Worm (Caenorhabditis elegans) whole organism, mixed stage, embryonic: ENCODE results near the gene sur-5.

Experiments
- M03D4.4 ChIP-seq: sonication (generic microtip); optimal IDR thresholded peaks from 2 replicates; lab custom pipeline; 2017; ENCODE audit warnings: mild to moderate bottlenecking, missing genetic modification characterization, missing compliant biosample characterization
- bed-3 ChIP-seq: fragments of 200-800 bp; sonication (Bioruptor generic); optimal IDR thresholded peaks from 3 replicates; lab custom pipeline; 2018; ENCODE audit warnings: mild to moderate bottlenecking, missing genetic modification characterization, moderate library complexity, missing compliant biosample characterization
- blmp-1 ChIP-seq: fragments of 150-350 bp; optimal IDR thresholded peaks from 2 replicates; lab custom pipeline; 2014; ENCODE audit warnings: missing biosample characterization, missing genetic modification characterization
- ceh-39 ChIP-seq: fragments of 150-350 bp; optimal IDR thresholded peaks from 2 replicates; lab custom pipeline; 2014; ENCODE audit warnings: missing biosample characterization, missing genetic modification characterization
- ceh-43 ChIP-seq: fragments of 200-800 bp; sonication (Bioruptor generic); optimal IDR thresholded peaks from 2 replicates; lab custom pipeline; 2018; ENCODE audit warnings: mild to moderate bottlenecking, missing genetic modification characterization, moderate library complexity, missing compliant biosample characterization
- ceh-83 ChIP-seq: fragments of 200-800 bp; sonication (Bioruptor generic); optimal IDR thresholded peaks from 2 replicates; lab custom pipeline; 2018; ENCODE audit warnings: mild to moderate bottlenecking, missing genetic modification characterization, missing compliant biosample characterization
- ces-1 ChIP-seq: fragments of 150-350 bp; optimal IDR thresholded peaks from 2 replicates; lab custom pipeline; 2014; ENCODE audit warnings: missing biosample characterization, missing genetic modification reagents, missing genetic modification characterization
- cnd-1 ChIP-seq: fragments of 200-800 bp; sonication (Bioruptor generic); optimal IDR thresholded peaks from 2 replicates; lab custom pipeline; 2018; ENCODE audit warnings: mild to moderate bottlenecking, missing genetic modification characterization, missing compliant biosample characterization
- drap-1 ChIP-seq: fragments of 200-800 bp; sonication (Bioruptor generic); optimal IDR thresholded peaks from 3 replicates; lab custom pipeline; 2018; ENCODE audit warnings: mild to moderate bottlenecking, missing genetic modification characterization, missing compliant biosample characterization
- elt-1 ChIP-seq: sonication (generic microtip); optimal IDR thresholded peaks from 2 replicates; lab custom pipeline; 2017; ENCODE audit warnings: missing genetic modification characterization, mild to moderate bottlenecking, missing compliant biosample characterization, antibody characterized with exemption, moderate library complexity, borderline replicate concordance; ENCODE audit not compliant: insufficient read depth
- elt-3 ChIP-seq: fragments of 150-350 bp; optimal IDR thresholded peaks from 2 replicates; lab custom pipeline; 2014; ENCODE audit warnings: missing biosample characterization, missing genetic modification characterization
- flh-1 ChIP-seq: fragments of 200-800 bp; sonication (Bioruptor generic); optimal IDR thresholded peaks from 2 replicates; lab custom pipeline; 2018; ENCODE audit warnings: mild to moderate bottlenecking, missing genetic modification characterization, moderate library complexity, missing compliant biosample characterization
- ham-2 ChIP-seq: fragments of 200-800 bp; sonication (Bioruptor generic); optimal IDR thresholded peaks from 2 replicates; lab custom pipeline; 2018; ENCODE audit warnings: mild to moderate bottlenecking, missing genetic modification characterization, missing compliant biosample characterization
- hlh-1 ChIP-seq: fragments of 150-350 bp; optimal IDR thresholded peaks from 2 replicates; lab custom pipeline; 2014; ENCODE audit warnings: missing biosample characterization, missing genetic modification reagents, missing genetic modification characterization
- lin-13 ChIP-seq: fragments of 150-350 bp; optimal IDR thresholded peaks from 2 replicates; lab custom pipeline; 2014; ENCODE audit warnings: missing biosample characterization, missing genetic modification characterization
- lin-32 ChIP-seq: fragments of 200-800 bp; sonication (Bioruptor generic); optimal IDR thresholded peaks from 2 replicates; lab custom pipeline; 2018; ENCODE audit warnings: mild to moderate bottlenecking, missing genetic modification characterization, missing compliant biosample characterization
- lsy-2 ChIP-seq: fragments of 150-350 bp; optimal IDR thresholded peaks from 2 replicates; lab custom pipeline; 2014; ENCODE audit warnings: missing biosample characterization, missing genetic modification characterization
- mab-5 ChIP-seq: fragments of 150-350 bp; optimal IDR thresholded peaks from 2 replicates; lab custom pipeline; 2014; ENCODE audit warnings: missing biosample characterization, missing genetic modification characterization
- mep-1 ChIP-seq: fragments of 150-350 bp; optimal IDR thresholded peaks from 2 replicates; lab custom pipeline; 2017; ENCODE audit warnings: missing biosample characterization, missing genetic modification reagents, missing genetic modification characterization, inconsistent platforms
- mls-2 ChIP-seq: sonication (generic microtip); optimal IDR thresholded peaks from 2 replicates; lab custom pipeline; 2016; ENCODE audit warnings: mild to moderate bottlenecking, missing genetic modification characterization, moderate library complexity, missing compliant biosample characterization
- nhr-12 ChIP-seq: fragments of 150-350 bp; optimal IDR thresholded peaks from 2 replicates; lab custom pipeline; 2014; ENCODE audit warnings: missing biosample characterization, missing genetic modification characterization
- nhr-2 ChIP-seq: fragments of 150-350 bp; optimal IDR thresholded peaks from 2 replicates; lab custom pipeline; 2014; ENCODE audit warnings: missing biosample characterization, missing genetic modification characterization
- nhr-237 ChIP-seq: fragments of 150-350 bp; optimal IDR thresholded peaks from 2 replicates; lab custom pipeline; 2014; ENCODE audit warnings: missing biosample characterization, missing genetic modification characterization
- nhr-28 ChIP-seq: fragments of 150-350 bp; optimal IDR thresholded peaks from 2 replicates; lab custom pipeline; 2014; ENCODE audit warnings: missing biosample characterization, missing genetic modification characterization
- nhr-76 ChIP-seq: sonication (generic microtip); optimal IDR thresholded peaks from 2 replicates; lab custom pipeline; 2017; ENCODE audit warnings: missing biosample characterization, missing genetic modification characterization
- pha-4 ChIP-seq: fragments of 150-350 bp; optimal IDR thresholded peaks from 2 replicates; lab custom pipeline; 2018; ENCODE audit warnings: missing biosample characterization, missing genetic modification reagents, missing genetic modification characterization
- sem-2 ChIP-seq: fragments of 200-800 bp; sonication (Bioruptor generic); optimal IDR thresholded peaks from 2 replicates; lab custom pipeline; 2018; ENCODE audit warnings: mild to moderate bottlenecking, missing genetic modification characterization, missing compliant biosample characterization
- snpc-4 ChIP-seq: fragments of 150-350 bp; optimal IDR thresholded peaks from 2 replicates; lab custom pipeline; 2014; ENCODE audit warnings: missing biosample characterization, missing genetic modification characterization
- sptf-1 ChIP-seq: sonication (generic microtip); optimal IDR thresholded peaks from 2 replicates; lab custom pipeline; 2017; ENCODE audit warnings: mild to moderate bottlenecking, missing genetic modification characterization, moderate library complexity, missing compliant biosample characterization
- tbx-8 ChIP-seq: fragments of 200-800 bp; sonication (Bioruptor generic); optimal IDR thresholded peaks from 2 replicates; lab custom pipeline; 2018; ENCODE audit warnings: mild to moderate bottlenecking, missing genetic modification characterization, moderate library complexity, missing compliant biosample characterization
- unc-120 ChIP-seq: sonication (generic microtip); optimal IDR thresholded peaks from 2 replicates; lab custom pipeline; 2017; ENCODE audit warnings: missing genetic modification characterization, missing compliant biosample characterization; ENCODE audit not compliant: poor library complexity, severe bottlenecking
- unc-39 ChIP-seq: fragments of 150-350 bp; optimal IDR thresholded peaks from 2 replicates; lab custom pipeline; 2014; ENCODE audit warnings: missing biosample characterization, missing genetic modification characterization
- unc-62 ChIP-seq: fragments of 150-350 bp; optimal IDR thresholded peaks from 2 replicates; lab custom pipeline; 2014; ENCODE audit warnings: missing biosample characterization, missing genetic modification reagents, missing genetic modification characterization
- zip-8 ChIP-seq: fragments of 150-350 bp; optimal IDR thresholded peaks from 2 replicates; lab custom pipeline; 2014; ENCODE audit warnings: missing biosample characterization, missing genetic modification characterization
- ztf-11 ChIP-seq: fragments of 150-350 bp; optimal IDR thresholded peaks from 2 replicates; lab custom pipeline; 2014; ENCODE audit warnings: missing biosample characterization, missing genetic modification characterization

sur-5 gene

ce11 chrX:7268965-7269364 is 36.4 kb downstream of the sur-5 start:
- TF ChIP-seq drap-1 (GFP tag; lab: Kevin White, UChicago) (peak; percentile 20), mls-2 (peak; percentile 11), ceh-43 (GFP tag; lab: Kevin White, UChicago) (no peak)

ce11 chrX:7265348-7265747 is 40.0 kb downstream of the sur-5 start, which contains the start of gene F46H5.2:
F46H5.2 (plus strand) TSS chrX:7265648.
- TF ChIP-seq zip-8 (no peak), nhr-2 (tag; lab: Kevin White, UChicago) (no peak), mab-5 (tag; lab: Kevin White, UChicago) (no peak), bed-3 (GFP tag; lab: Kevin White, UChicago) (no peak), nhr-12 (tag; lab: Kevin White, UChicago) (no peak), unc-39 (tag; lab: Kevin White, UChicago) (no peak), lsy-2 (no peak), ces-1 (no peak), nhr-76 (tag; lab: Kevin White, UChicago) (no peak), pha-4 (tag; lab: Kevin White, UChicago) (no peak), nhr-237 (tag; lab: Kevin White, UChicago) (no peak)
- TF ChIP-seq, all 35 proteins: peak for 0

DNA sequence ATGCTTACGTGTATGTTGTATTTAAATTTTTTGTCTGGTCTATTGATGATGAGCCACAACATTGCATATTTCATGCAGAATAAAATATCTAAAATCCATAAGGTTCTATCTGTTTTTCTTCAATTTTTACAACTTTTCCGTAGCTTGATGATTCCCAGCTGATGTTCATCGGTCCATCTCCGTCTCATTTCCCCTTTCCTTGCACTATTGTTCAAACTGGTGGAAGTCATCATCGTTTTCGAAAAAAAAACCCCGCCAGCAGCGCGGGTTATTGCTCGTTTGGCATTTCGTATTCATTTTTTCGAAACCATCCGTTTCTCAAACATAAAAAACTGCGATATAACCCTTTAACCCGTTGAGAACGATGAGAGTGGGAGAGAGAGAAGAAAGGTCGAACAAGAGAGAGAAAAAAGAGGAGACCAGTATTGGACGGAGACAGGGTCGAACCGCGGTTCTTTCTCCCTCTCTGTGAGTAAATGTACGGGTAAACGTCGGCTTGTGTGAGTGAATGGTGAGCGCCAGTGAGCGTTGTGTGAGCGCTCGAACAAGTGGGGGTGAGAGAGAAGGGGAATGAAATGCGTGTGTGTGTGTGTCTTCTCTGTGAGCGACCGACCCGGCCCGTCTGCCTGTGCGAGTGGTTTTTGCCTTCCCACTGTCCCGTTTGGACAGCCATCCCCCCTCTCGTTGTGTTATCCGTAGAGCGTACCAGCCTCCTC is 40.6 kb downstream of the sur-5 start:
- TF ChIP-seq nhr-237 (tag; lab: Kevin White, UChicago), result peak; percentile 68
- TF ChIP-seq sptf-1 (tag; lab: Kevin White, UChicago), result peak; percentile 72
- no peak for TF ChIP-seq elt-3 (tag; lab: Kevin White, UChicago)
- no peak for TF ChIP-seq nhr-28 (tag; lab: Kevin White, UChicago)
- peak; percentile 31 for TF ChIP-seq elt-1 (tag; lab: Kevin White, UChicago)
- no peak for TF ChIP-seq blmp-1
- peak; percentile 55 for TF ChIP-seq nhr-2 (tag; lab: Kevin White, UChicago)
- peak; percentile 76 for TF ChIP-seq ham-2 (GFP tag; lab: Kevin White, UChicago)
- TF ChIP-seq unc-62 (GFP tag; lab: Kevin White, UChicago), result peak; percentile 78
- peak; percentile 77 for TF ChIP-seq lin-13
- TF ChIP-seq sem-2 (GFP tag; lab: Kevin White, UChicago), result no peak
- TF ChIP-seq nhr-76 (tag; lab: Kevin White, UChicago), result no peak
- no peak for TF ChIP-seq lsy-2
- TF ChIP-seq mep-1 (tag; lab: Kevin White, UChicago), result peak; percentile 43
- TF ChIP-seq mab-5 (tag; lab: Kevin White, UChicago), result no peak
- peak; percentile 39 for TF ChIP-seq ces-1
- TF ChIP-seq snpc-4, result no peak
- peak; percentile 67 for TF ChIP-seq drap-1 (GFP tag; lab: Kevin White, UChicago)
- TF ChIP-seq mls-2, result peak; percentile 74
- peak; percentile 65 for TF ChIP-seq hlh-1 (tag; lab: Kevin White, UChicago)
- peak; percentile 11 for TF ChIP-seq cnd-1 (tag; lab: Kevin White, UChicago)
- TF ChIP-seq ceh-39 (tag; lab: Kevin White, UChicago), result peak; percentile 3
- no peak for TF ChIP-seq zip-8
- TF ChIP-seq unc-120 (tag; lab: Kevin White, UChicago), result peak; percentile 81
- TF ChIP-seq M03D4.4 (tag; lab: Kevin White, UChicago), result peak; percentile 61
- peak; percentile 3 for TF ChIP-seq ceh-43 (GFP tag; lab: Kevin White, UChicago)
- TF ChIP-seq bed-3 (GFP tag; lab: Kevin White, UChicago), result no peak
- TF ChIP-seq pha-4 (tag; lab: Kevin White, UChicago), result peak; percentile 69
- TF ChIP-seq tbx-8 (GFP tag; lab: Kevin White, UChicago), result no peak
- peak; percentile 54 for TF ChIP-seq lin-32 (GFP tag; lab: Kevin White, UChicago)
- no peak for TF ChIP-seq flh-1
- TF ChIP-seq ztf-11 (tag; lab: Kevin White, UChicago), result peak; percentile 73
- no peak for TF ChIP-seq nhr-12 (tag; lab: Kevin White, UChicago)
- TF ChIP-seq ceh-83, result peak; percentile 15
- TF ChIP-seq unc-39 (tag; lab: Kevin White, UChicago), result peak; percentile 86
